Worm (Caenorhabditis elegans) whole organism, L1 larva: ENCODE results near the gene tsfm-1.

Experiments used
- C04F5.9 ChIP-seq: sonication (generic microtip); optimal IDR thresholded peaks from 2 replicates; lab custom pipeline; 2016; ENCODE audit warnings: missing genetic modification characterization, missing compliant biosample characterization
- Y116A8C.19 ChIP-seq: sonication (generic microtip); optimal IDR thresholded peaks from 2 replicates; lab custom pipeline; 2016; ENCODE audit warnings: missing compliant biosample characterization, missing genetic modification characterization, borderline replicate concordance
- aha-1 ChIP-seq: fragments of 150-350 bp; optimal IDR thresholded peaks from 2 replicates; lab custom pipeline; 2014; ENCODE audit warnings: missing biosample characterization, missing genetic modification characterization
- ama-1 ChIP-seq: fragments of 150-350 bp; optimal IDR thresholded peaks from 2 replicates; lab custom pipeline; 2014
- ceh-88 ChIP-seq: fragments of 200-800 bp; sonication (Bioruptor generic); IDR thresholded peaks from 2 replicates; pipeline ENCODE4 v1.3.6; 2022; ENCODE audit warnings: missing genetic modification characterization, missing compliant biosample characterization
- ces-1 ChIP-seq: fragments of 150-350 bp; optimal IDR thresholded peaks from 2 replicates; lab custom pipeline; 2014; ENCODE audit warnings: missing biosample characterization, missing genetic modification reagents, missing genetic modification characterization
- dpl-1 ChIP-seq, 3 experiments: fragments of 150-350 bp in 2 of 3; sonication (generic microtip) in 1 of 3; optimal IDR thresholded peaks; 2 replicates each; lab custom pipeline; 2014 to 2017; ENCODE audit warnings: missing biosample characterization in 3 of 3, missing genetic modification characterization in 3 of 3, missing genetic modification reagents in 3 of 3
- efl-3 ChIP-seq: fragments of 200-800 bp; sonication (Bioruptor generic); optimal IDR thresholded peaks from 2 replicates; lab custom pipeline; 2018; ENCODE audit warnings: mild to moderate bottlenecking, missing genetic modification characterization, missing compliant biosample characterization
- egl-13 ChIP-seq: sonication (generic microtip); optimal IDR thresholded peaks from 2 replicates; lab custom pipeline; 2016; ENCODE audit warnings: missing genotype, missing genetic modification reagents, missing genetic modification characterization, missing compliant biosample characterization
- elt-3 ChIP-seq, 6 experiments: fragments of 150-350 bp in 1 of 6; sonication (generic microtip); optimal IDR thresholded peaks; 2 replicates each; lab custom pipeline; 2017 to 2018; ENCODE audit warnings: missing biosample characterization in 6 of 6, missing genetic modification characterization in 6 of 6, inconsistent platforms in 1 of 6
- ets-5 ChIP-seq: fragments of 200-800 bp; sonication (Bioruptor generic); IDR thresholded peaks from 2 replicates; pipeline ENCODE4 v1.3.6; 2022; ENCODE audit warnings: missing genetic modification characterization, missing compliant biosample characterization
- fkh-10 ChIP-seq: sonication (generic microtip); optimal IDR thresholded peaks from 2 replicates; lab custom pipeline; 2017; ENCODE audit warnings: missing biosample characterization, missing genetic modification reagents, missing genetic modification characterization
- fkh-4 ChIP-seq: sonication (generic microtip); optimal IDR thresholded peaks from 2 replicates; lab custom pipeline; 2016; ENCODE audit warnings: missing compliant biosample characterization, missing genetic modification characterization, borderline replicate concordance
- fkh-8 ChIP-seq: sonication (generic microtip); optimal IDR thresholded peaks from 2 replicates; lab custom pipeline; 2016; ENCODE audit warnings: mild to moderate bottlenecking, missing genetic modification characterization, missing compliant biosample characterization
- grh-1 ChIP-seq: fragments of 200-800 bp; sonication (Bioruptor generic); IDR thresholded peaks from 2 replicates; pipeline ENCODE4 v1.3.6; 2022; ENCODE audit warnings: missing genetic modification reagents, missing genetic modification characterization, missing compliant biosample characterization
- hlh-17 ChIP-seq: fragments of 200-800 bp; sonication (Bioruptor generic); optimal IDR thresholded peaks from 2 replicates; lab custom pipeline; 2018; ENCODE audit warnings: missing genetic modification characterization, mild to moderate bottlenecking, missing compliant biosample characterization, moderate library complexity, borderline replicate concordance
- hlh-4 ChIP-seq: sonication (generic microtip); optimal IDR thresholded peaks from 2 replicates; lab custom pipeline; 2016; ENCODE audit warnings: mild to moderate bottlenecking, missing genetic modification characterization, missing compliant biosample characterization
- hpl-2 ChIP-seq: fragments of 150-350 bp; optimal IDR thresholded peaks from 2 replicates; lab custom pipeline; 2014; ENCODE audit warnings: missing biosample characterization, missing genetic modification reagents, missing genetic modification characterization
- irx-1 ChIP-seq: sonication (generic microtip); optimal IDR thresholded peaks from 2 replicates; lab custom pipeline; 2016; ENCODE audit warnings: missing genetic modification characterization, missing compliant biosample characterization
- isw-1 ChIP-seq: fragments of 200-800 bp; sonication (Bioruptor generic); IDR thresholded peaks from 2 replicates; pipeline ENCODE4 v1.3.6; 2022; ENCODE audit warnings: missing genetic modification characterization, missing compliant biosample characterization
- lin-13 ChIP-seq: fragments of 150-350 bp; optimal IDR thresholded peaks from 2 replicates; lab custom pipeline; 2014; ENCODE audit warnings: missing biosample characterization, missing genetic modification reagents, missing genetic modification characterization
- lin-14 ChIP-seq: fragments of 200-800 bp; sonication (Bioruptor generic); optimal IDR thresholded peaks from 2 replicates; lab custom pipeline; 2018; ENCODE audit warnings: mild to moderate bottlenecking, missing genetic modification characterization, moderate library complexity, missing compliant biosample characterization
- lin-15B ChIP-seq: fragments of 150-350 bp; sonication (generic microtip); optimal IDR thresholded peaks from 3 replicates; lab custom pipeline; 2014; ENCODE audit warnings: missing biosample characterization, missing genetic modification characterization
- lir-3 ChIP-seq: sonication (generic microtip); optimal IDR thresholded peaks from 2 replicates; lab custom pipeline; 2016; ENCODE audit warnings: mild to moderate bottlenecking, missing genetic modification characterization, moderate library complexity, missing compliant biosample characterization; ENCODE audit not compliant: poor library complexity
- lsy-2 ChIP-seq, 2 experiments: fragments of 150-350 bp; optimal IDR thresholded peaks; 2 replicates each; lab custom pipeline; 2014; ENCODE audit warnings: missing biosample characterization in 2 of 2, missing genetic modification characterization in 2 of 2
- mab-9 ChIP-seq: fragments of 200-800 bp; sonication (Bioruptor generic); IDR thresholded peaks from 2 replicates; pipeline ENCODE4 v1.3.6; 2022; ENCODE audit warnings: missing genetic modification reagents, missing genetic modification characterization, missing compliant biosample characterization
- mef-2 ChIP-seq: fragments of 150-350 bp; optimal IDR thresholded peaks from 2 replicates; lab custom pipeline; 2014; ENCODE audit warnings: missing biosample characterization, missing genetic modification characterization
- nhr-12 ChIP-seq: sonication (generic microtip); optimal IDR thresholded peaks from 2 replicates; lab custom pipeline; 2017; ENCODE audit warnings: missing biosample characterization, missing genetic modification characterization
- nhr-19 ChIP-seq: fragments of 200-800 bp; sonication (Bioruptor generic); conservative IDR thresholded peaks from 2 replicates; pipeline ENCODE4 v1.3.6; 2022; ENCODE audit warnings: missing genetic modification characterization, missing compliant biosample characterization
- nhr-20 ChIP-seq: sonication (generic microtip); optimal IDR thresholded peaks from 2 replicates; lab custom pipeline; 2016; ENCODE audit warnings: mild to moderate bottlenecking, missing genetic modification characterization, missing compliant biosample characterization
- nhr-71 ChIP-seq: sonication (generic microtip); optimal IDR thresholded peaks from 2 replicates; lab custom pipeline; 2016; ENCODE audit warnings: mild to moderate bottlenecking, missing genetic modification characterization, moderate library complexity, missing compliant biosample characterization
- nhr-76 ChIP-seq: sonication (generic microtip); optimal IDR thresholded peaks from 2 replicates; lab custom pipeline; 2017; ENCODE audit warnings: missing biosample characterization, missing genetic modification characterization
- nhr-77 ChIP-seq: fragments of 150-350 bp; optimal IDR thresholded peaks from 2 replicates; lab custom pipeline; 2014; ENCODE audit warnings: missing biosample characterization, missing genetic modification characterization
- nhr-85 ChIP-seq: sonication (generic microtip); peaks from one replicate; lab custom pipeline; 2016; ENCODE audit warnings: missing genetic modification characterization, inconsistent platforms, missing compliant biosample characterization
- nhr-90 ChIP-seq: sonication (generic microtip); optimal IDR thresholded peaks from 2 replicates; lab custom pipeline; 2016; ENCODE audit warnings: mild to moderate bottlenecking, missing genetic modification characterization, missing compliant biosample characterization; ENCODE audit not compliant: poor library complexity
- pag-3 ChIP-seq: sonication (generic microtip); optimal IDR thresholded peaks from 2 replicates; lab custom pipeline; 2017; ENCODE audit warnings: missing genetic modification characterization, mild to moderate bottlenecking, missing compliant biosample characterization, antibody characterized with exemption, borderline replicate concordance; ENCODE audit not compliant: insufficient read depth
- pax-3 ChIP-seq: fragments of 200-800 bp; sonication (Bioruptor generic); optimal IDR thresholded peaks from 2 replicates; lab custom pipeline; 2018; ENCODE audit warnings: mild to moderate bottlenecking, missing genetic modification characterization, moderate library complexity, missing compliant biosample characterization
- pqm-1 ChIP-seq: sonication (generic microtip); optimal IDR thresholded peaks from 3 replicates; lab custom pipeline; 2017; ENCODE audit warnings: missing biosample characterization, missing genetic modification characterization
- skn-1 ChIP-seq: fragments of 150-350 bp; optimal IDR thresholded peaks from 2 replicates; lab custom pipeline; 2014; ENCODE audit warnings: missing biosample characterization, missing genetic modification characterization
- snpc-4 ChIP-seq: fragments of 150-350 bp; optimal IDR thresholded peaks from 2 replicates; lab custom pipeline; 2014; ENCODE audit warnings: missing biosample characterization, missing genetic modification characterization
- sox-4 ChIP-seq: sonication (generic microtip); optimal IDR thresholded peaks from 2 replicates; lab custom pipeline; 2016; ENCODE audit warnings: missing genetic modification characterization, missing compliant biosample characterization
- sup-37 ChIP-seq: fragments of 200-800 bp; sonication (Bioruptor generic); optimal IDR thresholded peaks from 2 replicates; lab custom pipeline; 2018; ENCODE audit warnings: mild to moderate bottlenecking, missing genetic modification characterization, missing compliant biosample characterization
- swsn-7 ChIP-seq: sonication (generic microtip); optimal IDR thresholded peaks from 2 replicates; lab custom pipeline; 2016; ENCODE audit warnings: missing genetic modification characterization, missing compliant biosample characterization
- tlp-1 ChIP-seq: fragments of 150-350 bp; optimal IDR thresholded peaks from 2 replicates; lab custom pipeline; 2014; ENCODE audit warnings: missing biosample characterization, missing genetic modification characterization
- unc-130 ChIP-seq: fragments of 150-350 bp; optimal IDR thresholded peaks from 2 replicates; lab custom pipeline; 2017; ENCODE audit warnings: missing biosample characterization, missing genetic modification characterization, inconsistent platforms
- unc-30 ChIP-seq: sonication (generic microtip); optimal IDR thresholded peaks from 2 replicates; lab custom pipeline; 2017; ENCODE audit warnings: missing biosample characterization, missing genetic modification characterization
- unc-86 ChIP-seq: sonication (generic microtip); optimal IDR thresholded peaks from 2 replicates; lab custom pipeline; 2016; ENCODE audit warnings: missing genetic modification characterization, missing compliant biosample characterization
- unc-98 ChIP-seq: fragments of 200-800 bp; sonication (Bioruptor generic); IDR thresholded peaks from 2 replicates; pipeline ENCODE4 v1.3.6; 2022; ENCODE audit warnings: missing genetic modification characterization, missing compliant biosample characterization
- zag-1 ChIP-seq: fragments of 150-350 bp; optimal IDR thresholded peaks from 2 replicates; lab custom pipeline; 2014; ENCODE audit warnings: missing biosample characterization, missing genetic modification characterization
- zip-4 ChIP-seq: fragments of 200-800 bp; sonication (Bioruptor generic); optimal IDR thresholded peaks from 2 replicates; lab custom pipeline; 2018; ENCODE audit warnings: mild to moderate bottlenecking, missing genetic modification characterization, moderate library complexity, missing compliant biosample characterization
- ztf-11 ChIP-seq, 2 experiments: sonication (generic microtip); optimal IDR thresholded peaks; 2 replicates each; lab custom pipeline; 2016 to 2017; ENCODE audit warnings: missing genetic modification characterization in 2 of 2, missing biosample characterization in 1 of 2, missing compliant biosample characterization in 1 of 2

tsfm-1 gene

DNA sequence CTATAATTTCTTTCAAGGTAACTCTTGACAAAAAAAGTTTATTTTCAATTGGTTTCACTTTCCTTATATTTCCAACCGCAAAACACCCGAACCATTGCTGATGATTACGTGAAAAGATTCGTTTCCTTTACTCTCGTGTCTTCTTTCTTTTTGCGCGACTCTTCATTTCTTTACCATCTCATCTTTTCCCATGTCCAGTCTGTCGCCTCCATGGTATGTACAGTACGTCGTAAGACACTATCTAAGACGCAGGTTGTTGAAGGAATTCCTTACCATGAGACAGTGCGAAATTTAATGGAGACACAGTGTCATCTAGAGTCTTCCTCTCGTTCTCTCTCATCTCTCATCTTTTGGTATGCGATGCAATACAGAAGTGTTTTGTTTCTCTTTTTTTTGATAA lies 28.8 kb upstream of the tsfm-1 start (continued):
- no peak for TF ChIP-seq ztf-11 (tag; optimal IDR thresholded peaks at IDR 0.05; lab: Kevin White, UChicago)
- TF ChIP-seq skn-1 (tag; lab: Kevin White, UChicago): peak; percentile 60
- no peak for TF ChIP-seq pag-3 (tag; lab: Kevin White, UChicago)
- peak in 3 of 6 experiments; percentile 83 to 92 (median 89) for TF ChIP-seq elt-3 (tag; optimal IDR thresholded peaks at IDR 0.05; lab: Kevin White, UChicago)
- no peak for TF ChIP-seq isw-1
- peak; percentile 77 for TF ChIP-seq nhr-90 (tag; lab: Kevin White, UChicago)
- no peak for TF ChIP-seq tlp-1
- TF ChIP-seq mab-9 (GFP tag; lab: Robert Waterston, UW): no peak
- TF ChIP-seq lin-13: peak; percentile 50
- TF ChIP-seq aha-1 (tag; lab: Kevin White, UChicago): no peak
- no peak for TF ChIP-seq hpl-2
- TF ChIP-seq dpl-1 (GFP tag; optimal IDR thresholded peaks at IDR 0.05; lab: Kevin White, UChicago): peak; percentile 10 to 57 (median 16)
- peak; percentile 49 for TF ChIP-seq irx-1 (tag; lab: Kevin White, UChicago)
- peak; percentile 64 for TF ChIP-seq nhr-77 (tag; lab: Kevin White, UChicago)
- peak; percentile 56 to 85 for TF ChIP-seq lsy-2 (tag; optimal IDR thresholded peaks at IDR 0.05; lab: Kevin White, UChicago)
- TF ChIP-seq snpc-4 (tag; lab: Kevin White, UChicago): no peak
- TF ChIP-seq ces-1 (GFP tag; lab: Kevin White, UChicago): no peak
- peak; percentile 50 for TF ChIP-seq unc-130 (tag; lab: Kevin White, UChicago)
- no peak for TF ChIP-seq sox-4
- no peak for TF ChIP-seq zag-1 (tag; lab: Kevin White, UChicago)
- TF ChIP-seq pax-3: no peak
- peak; percentile 84 for TF ChIP-seq lin-14
- no peak for TF ChIP-seq egl-13 (tag; lab: Kevin White, UChicago)
- TF ChIP-seq Y116A8C.19 (tag; lab: Kevin White, UChicago): no peak
- TF ChIP-seq zip-4: no peak
- TF ChIP-seq grh-1 (GFP tag; lab: Robert Waterston, UW): peak; percentile 61; the same call in 1 of the 2 replicates
- TF ChIP-seq hlh-17: no peak
- no peak for TF ChIP-seq mef-2 (tag; lab: Kevin White, UChicago)
- no peak for TF ChIP-seq unc-86 (tag; lab: Kevin White, UChicago)
- TF ChIP-seq nhr-76 (tag; lab: Kevin White, UChicago): no peak
- TF ChIP-seq pqm-1: no peak
- TF ChIP-seq fkh-8: no peak
- peak; percentile 63 for TF ChIP-seq nhr-19 (GFP tag; lab: Robert Waterston, UW)
- TF ChIP-seq unc-98: no peak
- no peak for TF ChIP-seq fkh-10 (GFP tag; lab: Kevin White, UChicago)
- peak; percentile 43 for TF ChIP-seq lir-3 (tag; lab: Kevin White, UChicago)
- peak; percentile 37 for TF ChIP-seq swsn-7 (tag; lab: Kevin White, UChicago)
- no peak for TF ChIP-seq ceh-88
- TF ChIP-seq hlh-4 (tag; lab: Kevin White, UChicago): no peak
- TF ChIP-seq nhr-12: no peak
- peak; percentile 35 for TF ChIP-seq ama-1 (lab: Kevin White, UChicago)
- TF ChIP-seq efl-3: no peak
- TF ChIP-seq ets-5: no peak

DNA sequence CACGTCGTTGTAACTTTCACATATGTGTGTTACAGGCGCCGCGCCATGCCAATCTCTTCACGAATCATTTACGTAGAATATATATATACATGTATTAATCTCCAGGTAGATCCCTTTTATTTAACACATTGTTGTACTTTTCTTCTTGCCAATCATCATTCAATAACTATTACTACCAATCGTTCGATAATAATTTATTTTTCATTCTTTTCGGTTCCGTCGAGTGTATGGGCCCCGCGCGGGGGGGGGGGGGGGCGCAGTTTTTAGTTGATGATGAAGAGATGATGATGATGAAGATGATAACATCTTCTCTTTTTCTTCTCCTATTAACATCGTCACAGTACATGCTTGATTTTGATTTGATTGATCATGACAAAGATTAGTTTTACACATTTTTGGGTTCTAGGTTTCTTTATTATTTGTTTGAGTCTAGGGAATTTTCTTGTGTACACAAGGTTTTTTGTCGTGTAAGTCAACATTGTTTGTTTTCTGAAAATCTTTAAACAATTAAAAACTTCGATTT lies 28.0 kb upstream of the tsfm-1 start:
- TF ChIP-seq C04F5.9 (tag; lab: Kevin White, UChicago): no peak
- TF ChIP-seq swsn-7 (tag; lab: Kevin White, UChicago): no peak
- TF ChIP-seq ama-1 (lab: Kevin White, UChicago): no peak
- no peak for TF ChIP-seq sup-37 (GFP tag; lab: Kevin White, UChicago)
- TF ChIP-seq lin-15B (tag; lab: Kevin White, UChicago): no peak
- TF ChIP-seq lin-13: no peak
- no peak for TF ChIP-seq unc-30 (tag; lab: Kevin White, UChicago)
- peak; percentile 15 for TF ChIP-seq nhr-71 (tag; lab: Kevin White, UChicago)
- no peak for TF ChIP-seq zag-1 (tag; lab: Kevin White, UChicago)
- TF ChIP-seq nhr-20 (tag; lab: Kevin White, UChicago): peak; percentile 46
- no peak for TF ChIP-seq fkh-4 (tag; lab: Kevin White, UChicago)
- no peak for TF ChIP-seq irx-1 (tag; lab: Kevin White, UChicago)
- TF ChIP-seq snpc-4 (tag; lab: Kevin White, UChicago): no peak
- no peak for TF ChIP-seq fkh-10 (GFP tag; lab: Kevin White, UChicago)
- 0 out of 2 replicates have a peak, but pooled peaks have one; percentile 7 for TF ChIP-seq nhr-19 (GFP tag; lab: Robert Waterston, UW)
- TF ChIP-seq lin-14: peak; percentile 35
- TF ChIP-seq hlh-17: no peak
- TF ChIP-seq nhr-85: peak; percentile 90
- no peak for TF ChIP-seq skn-1 (tag; lab: Kevin White, UChicago)
- no peak for TF ChIP-seq isw-1
- no peak for TF ChIP-seq egl-13 (tag; lab: Kevin White, UChicago)
- no peak for TF ChIP-seq ztf-11 (tag; optimal IDR thresholded peaks at IDR 0.05; lab: Kevin White, UChicago)
